Fruit fly (Drosophila melanogaster) ovary, adult (tissue): ENCODE measurements around the gene lmd.

ENCODE experiments used
- CG17801 ChIP-seq: fragments of 200-800 bp; optimal IDR thresholded peaks from 2 replicates; lab custom pipeline; 2019; ENCODE audit warnings: missing biosample characterization, mild to moderate bottlenecking, missing genetic modification characterization, moderate library complexity; ENCODE audit not compliant: partially characterized antibody

The lmd gene

dm6 chr3R:23046529-23046943 is 20.0 kb upstream of the lmd start:
- TF ChIP-seq CG17801 (GFP tag; lab: Kevin White, UChicago) = no peak

dm6 chr3R:23043690-23044089 is 17.2 kb upstream of the lmd start, which contains the start of gene CG13837:
Gene CG13837 (plus strand): TSS chr3R:23043990.
- TF ChIP-seq CG17801 (GFP tag; lab: Kevin White, UChicago) = no peak

dm6 chr3R:23042746-23043265 is 16.3 kb upstream of the lmd start:
- TF ChIP-seq CG17801 (GFP tag; lab: Kevin White, UChicago) = no peak

- TF ChIP-seq CG17801 (GFP tag; lab: Kevin White, UChicago) = no peak
Observed at dm6 chr3R:23041941-23042340, 15.4 kb upstream of the lmd start, which contains the start of gene CG13838. Gene CG13838 (plus strand): TSS chr3R:23042241.

- TF ChIP-seq CG17801 (GFP tag; lab: Kevin White, UChicago) = no peak
Observed at dm6 chr3R:23038062-23038461, 11.5 kb upstream of the lmd start.

dm6 chr3R:23036321-23036720 is 9.8 kb upstream of the lmd start:
- no peak for TF ChIP-seq CG17801 (GFP tag; lab: Kevin White, UChicago)

- no peak for TF ChIP-seq CG17801 (GFP tag; lab: Kevin White, UChicago)
Observed at dm6 chr3R:23035463-23035862, 8.9 kb upstream of the lmd start, which contains the start of gene CG13833. Gene CG13833 (minus strand): TSS chr3R:23035563.

- TF ChIP-seq CG17801 (GFP tag; lab: Kevin White, UChicago) = no peak
Observed at dm6 chr3R:23030900-23031299, 4.4 kb upstream of the lmd start.

- no peak for TF ChIP-seq CG17801 (GFP tag; lab: Kevin White, UChicago)
Observed at dm6 chr3R:23028506-23028905, 2.0 kb upstream of the lmd start.

- no peak for TF ChIP-seq CG17801 (GFP tag; lab: Kevin White, UChicago)
Observed at dm6 chr3R:23027428-23027813, 908 bp upstream of the lmd start.

dm6 chr3R:23013482-23013881 is 13.0 kb downstream of the lmd start:
- TF ChIP-seq CG17801 (GFP tag; lab: Kevin White, UChicago) = no peak

dm6 chr3R:23012017-23012416 is 14.5 kb downstream of the lmd start, which contains the start of gene CG6688:
Gene CG6688 (plus strand): TSS chr3R:23012412.
- no peak for TF ChIP-seq CG17801 (GFP tag; lab: Kevin White, UChicago)

- no peak for TF ChIP-seq CG17801 (GFP tag; lab: Kevin White, UChicago)
Observed at dm6 chr3R:23010406-23010805, 16.1 kb downstream of the lmd start, which contains the start of gene CG34375. Gene CG34375 (minus strand): TSS chr3R:23010562.

- no peak for TF ChIP-seq CG17801 (GFP tag; lab: Kevin White, UChicago)
Observed at dm6 chr3R:23009480-23010115, 16.9 kb downstream of the lmd start.

dm6 chr3R:23004161-23004560 is 22.4 kb downstream of the lmd start:
- TF ChIP-seq CG17801 (GFP tag; lab: Kevin White, UChicago) = no peak

dm6 chr3R:22998623-22999179 is 27.8 kb downstream of the lmd start:
- no peak for TF ChIP-seq CG17801 (GFP tag; lab: Kevin White, UChicago)
